Fruit fly (Drosophila melanogaster) whole organism, embryonic: Measurements from ENCODE around the gene CG6790.
A peak's percentile ranks its signal among the peaks of the same experiment; 100 is the strongest.

Source experiments
- Ada2b ChIP-seq: fragments of 200-800 bp; sonication (Bioruptor generic); IDR thresholded peaks from 2 replicates; pipeline ENCODE4 v1.3.6; 2022; ENCODE audit warnings: missing biosample characterization, missing genetic modification characterization
- Adf1 ChIP-seq: fragments of 200-800 bp; sonication (Bioruptor generic); IDR thresholded peaks from 2 replicates; pipeline ENCODE4 v1.3.6; 2022; ENCODE audit warnings: missing biosample characterization, missing genetic modification characterization
- CG10979 ChIP-seq: fragments of 200-800 bp; sonication (Bioruptor generic); optimal IDR thresholded peaks from 2 replicates; lab custom pipeline; 2018; ENCODE audit warnings: missing biosample characterization, mild to moderate bottlenecking, missing genetic modification characterization, moderate library complexity
- CG11093 ChIP-seq: fragments of 200-800 bp; sonication (Bioruptor generic); IDR thresholded peaks from 3 replicates; pipeline ENCODE4 v1.3.6; 2022; ENCODE audit warnings: missing biosample characterization, missing genetic modification characterization
- CG12744 ChIP-seq: fragments of 200-800 bp; sonication (Bioruptor generic); optimal IDR thresholded peaks from 2 replicates; lab custom pipeline; 2016; ENCODE audit warnings: missing biosample characterization, missing genetic modification characterization
- CG13624 ChIP-seq: fragments of 200-800 bp; sonication (Bioruptor generic); optimal IDR thresholded peaks from 2 replicates; lab custom pipeline; 2016; ENCODE audit warnings: missing biosample characterization, missing genetic modification characterization
- CG14441 ChIP-seq: fragments of 200-800 bp; sonication (Bioruptor generic); IDR thresholded peaks from 2 replicates; pipeline ENCODE4 v1.3.6; 2022; ENCODE audit warnings: missing biosample characterization, missing genetic modification characterization
- CG14860 ChIP-seq: fragments of 200-800 bp; sonication (Bioruptor generic); IDR thresholded peaks from 3 replicates; pipeline ENCODE4 v1.3.6; 2022; ENCODE audit warnings: missing biosample characterization, missing genetic modification characterization; ENCODE audit not compliant: partially characterized antibody
- CG15514 ChIP-seq: fragments of 200-800 bp; sonication (Bioruptor generic); optimal IDR thresholded peaks from 3 replicates; lab custom pipeline; 2017; ENCODE audit warnings: missing biosample characterization, missing genetic modification characterization, mild to moderate bottlenecking, moderate library complexity, missing genetic modification reagents
- CG1602 ChIP-seq: fragments of 200-800 bp; sonication (Bioruptor generic); optimal IDR thresholded peaks from 3 replicates; lab custom pipeline; 2016; ENCODE audit warnings: missing biosample characterization, missing genetic modification characterization
- CG16813 ChIP-seq: fragments of 200-800 bp; sonication (Bioruptor generic); IDR thresholded peaks from 3 replicates; pipeline ENCODE4 v1.3.6; 2022; ENCODE audit warnings: missing biosample characterization, missing genetic modification characterization; ENCODE audit not compliant: partially characterized antibody
- CG16863 ChIP-seq: fragments of 200-800 bp; sonication (Bioruptor generic); optimal IDR thresholded peaks from 3 replicates; lab custom pipeline; 2016; ENCODE audit warnings: missing biosample characterization, missing genetic modification characterization
- CG3407 ChIP-seq: fragments of 200-800 bp; sonication (Bioruptor generic); optimal IDR thresholded peaks from 2 replicates; lab custom pipeline; 2018; ENCODE audit warnings: missing biosample characterization, mild to moderate bottlenecking, missing genetic modification characterization
- CG4730 ChIP-seq: fragments of 200-800 bp; sonication (Bioruptor generic); IDR thresholded peaks from 2 replicates; pipeline ENCODE4 v1.3.6; 2022; ENCODE audit warnings: missing biosample characterization, missing genetic modification characterization
- CG4854 ChIP-seq: fragments of 200-800 bp; sonication (Bioruptor generic); optimal IDR thresholded peaks from 2 replicates; lab custom pipeline; 2016; ENCODE audit warnings: missing biosample characterization, missing genetic modification characterization, inconsistent platforms
- CG6683 ChIP-seq: fragments of 200-800 bp; sonication (Bioruptor generic); optimal IDR thresholded peaks from 2 replicates; lab custom pipeline; 2017; ENCODE audit warnings: missing biosample characterization, mild to moderate bottlenecking, missing genetic modification characterization, missing genetic modification reagents
- CHES-1-like ChIP-seq: fragments of 200-800 bp; sonication (Bioruptor generic); optimal IDR thresholded peaks from 2 replicates; lab custom pipeline; 2016; ENCODE audit warnings: missing biosample characterization, missing genetic modification characterization
- CrebB ChIP-seq: fragments of 200-800 bp; sonication (Bioruptor generic); optimal IDR thresholded peaks from 3 replicates; lab custom pipeline; 2018; ENCODE audit warnings: missing biosample characterization, mild to moderate bottlenecking, missing genetic modification characterization
- Dad ChIP-seq: fragments of 200-800 bp; sonication (Bioruptor generic); optimal IDR thresholded peaks from 3 replicates; lab custom pipeline; 2016; ENCODE audit warnings: missing biosample characterization, missing genetic modification characterization
- E2f2 ChIP-seq: fragments of 200-800 bp; sonication (Bioruptor generic); IDR thresholded peaks from 2 replicates; pipeline ENCODE4 v1.3.6; 2022; ENCODE audit warnings: missing biosample characterization, missing genetic modification characterization
- Gug ChIP-seq: fragments of 200-800 bp; sonication (Bioruptor generic); IDR thresholded peaks from 4 replicates; pipeline ENCODE4 v1.3.6; 2022; ENCODE audit warnings: missing biosample characterization, missing genetic modification characterization
- Lhr ChIP-seq: fragments of 200-800 bp; sonication (Bioruptor generic); optimal IDR thresholded peaks from 3 replicates; lab custom pipeline; 2017; ENCODE audit warnings: mild to moderate bottlenecking, missing biosample characterization, missing genetic modification reagents, missing genetic modification characterization
- MTF-1 ChIP-seq: fragments of 200-800 bp; sonication (Bioruptor generic); optimal IDR thresholded peaks from 2 replicates; lab custom pipeline; 2018; ENCODE audit warnings: missing biosample characterization, mild to moderate bottlenecking, missing genetic modification characterization, borderline replicate concordance
- NC2β ChIP-seq: fragments of 200-800 bp; sonication (Bioruptor generic); optimal IDR thresholded peaks from 2 replicates; lab custom pipeline; 2016; ENCODE audit warnings: missing biosample characterization, missing genetic modification characterization
- Sox100B ChIP-seq: fragments of 200-800 bp; sonication (Bioruptor generic); optimal IDR thresholded peaks from 3 replicates; lab custom pipeline; 2018; ENCODE audit warnings: missing biosample characterization, mild to moderate bottlenecking, missing genetic modification characterization
- Xbp1 ChIP-seq: fragments of 200-800 bp; sonication (Bioruptor generic); optimal IDR thresholded peaks from 3 replicates; lab custom pipeline; 2016; ENCODE audit warnings: missing biosample characterization, mild to moderate bottlenecking, missing genetic modification characterization
- YL-1 ChIP-seq: fragments of 200-800 bp; sonication (Bioruptor generic); optimal IDR thresholded peaks from 3 replicates; lab custom pipeline; 2017; ENCODE audit warnings: missing biosample characterization, mild to moderate bottlenecking, missing genetic modification characterization
- aop ChIP-seq: fragments of 200-800 bp; sonication (Bioruptor generic); IDR thresholded peaks from 2 replicates; pipeline ENCODE4 v1.3.6; 2022; ENCODE audit warnings: missing biosample characterization, missing genetic modification characterization
- ato ChIP-seq: fragments of 200-800 bp; sonication (Bioruptor generic); IDR thresholded peaks from 2 replicates; pipeline ENCODE4 v1.3.6; 2022; ENCODE audit warnings: missing biosample characterization, missing genetic modification characterization; ENCODE audit not compliant: partially characterized antibody
- chif ChIP-seq, 2 experiments: fragments of 200-800 bp; sonication (Bioruptor generic); optimal IDR thresholded peaks; 3 replicates each; lab custom pipeline; 2016; ENCODE audit warnings: missing biosample characterization in 2 of 2, missing genetic modification characterization in 2 of 2
- danr ChIP-seq: fragments of 200-800 bp; sonication (Bioruptor generic); IDR thresholded peaks from 2 replicates; pipeline ENCODE4 v1.3.6; 2022; ENCODE audit warnings: missing biosample characterization, missing genetic modification characterization
- dmrt11E ChIP-seq: fragments of 200-800 bp; sonication (Bioruptor generic); optimal IDR thresholded peaks from 3 replicates; lab custom pipeline; 2018; ENCODE audit warnings: missing biosample characterization, mild to moderate bottlenecking, missing genetic modification characterization, moderate library complexity
- fd96Cb ChIP-seq: fragments of 200-800 bp; sonication (Bioruptor generic); optimal IDR thresholded peaks from 2 replicates; lab custom pipeline; 2018; ENCODE audit warnings: missing biosample characterization, mild to moderate bottlenecking, missing genetic modification characterization, moderate library complexity
- ftz-f1 ChIP-seq: fragments of 200-800 bp; sonication (Bioruptor generic); optimal IDR thresholded peaks from 2 replicates; lab custom pipeline; 2016; ENCODE audit warnings: missing biosample characterization, missing genetic modification characterization
- gro ChIP-seq: fragments of 200-800 bp; sonication (Bioruptor generic); optimal IDR thresholded peaks from 2 replicates; lab custom pipeline; 2016; ENCODE audit warnings: missing biosample characterization, missing genetic modification characterization
- lbe ChIP-seq: fragments of 200-800 bp; sonication (Bioruptor generic); optimal IDR thresholded peaks from 2 replicates; lab custom pipeline; 2016; ENCODE audit warnings: missing biosample characterization, mild to moderate bottlenecking, missing genetic modification characterization
- lola ChIP-seq, 3 experiments: fragments of >200 bp in 2 of 3; fragments of 200-800 bp in 1 of 3; sonication (Bioruptor generic) in 1 of 3; optimal IDR thresholded peaks; 2 replicates each; lab custom pipeline; 2017 to 2019; ENCODE audit warnings: missing biosample characterization in 3 of 3, missing genetic modification characterization in 3 of 3, mild to moderate bottlenecking in 1 of 3, moderate library complexity in 1 of 3
- mld ChIP-seq: fragments of 200-800 bp; sonication (Bioruptor generic); IDR thresholded peaks from 3 replicates; pipeline ENCODE4 v1.3.6; 2022; ENCODE audit warnings: missing biosample characterization, missing genetic modification characterization; ENCODE audit not compliant: partially characterized antibody
- nmo ChIP-seq: fragments of 200-800 bp; sonication (Bioruptor generic); optimal IDR thresholded peaks from 2 replicates; lab custom pipeline; 2018; ENCODE audit warnings: missing biosample characterization, mild to moderate bottlenecking, missing genetic modification characterization, moderate library complexity
- pb ChIP-seq: fragments of 200-800 bp; sonication (Bioruptor generic); optimal IDR thresholded peaks from 3 replicates; lab custom pipeline; 2016; ENCODE audit warnings: missing biosample characterization, missing genetic modification characterization
- peb ChIP-seq: fragments of 200-800 bp; sonication (Bioruptor generic); IDR thresholded peaks from 2 replicates; pipeline ENCODE4 v1.3.6; 2022; ENCODE audit warnings: missing biosample characterization, missing genetic modification characterization
- ro ChIP-seq: fragments of 200-800 bp; sonication (Bioruptor generic); IDR thresholded peaks from 2 replicates; pipeline ENCODE4 v1.3.6; 2022; ENCODE audit warnings: missing biosample characterization, missing genetic modification characterization
- sc ChIP-seq, 3 experiments: fragments of >200 bp in 2 of 3; fragments of 200-800 bp in 1 of 3; sonication (Bioruptor generic) in 1 of 3; optimal IDR thresholded peaks; 2 replicates in 2 of 3; 3 replicates in 1 of 3; lab custom pipeline; 2017; ENCODE audit warnings: mild to moderate bottlenecking in 1 of 3, missing biosample characterization in 1 of 3, missing genetic modification characterization in 1 of 3, missing genetic modification reagents in 1 of 3
- stc ChIP-seq: fragments of 200-800 bp; sonication (Bioruptor generic); IDR thresholded peaks from 2 replicates; pipeline ENCODE4 v1.3.6; 2022; ENCODE audit warnings: missing biosample characterization, missing genetic modification characterization
- tio ChIP-seq: fragments of 200-800 bp; sonication (Bioruptor generic); optimal IDR thresholded peaks from 2 replicates; lab custom pipeline; 2017; ENCODE audit warnings: missing biosample characterization, missing genetic modification characterization, inconsistent platforms
- trh ChIP-seq: fragments of 200-800 bp; sonication (Bioruptor generic); optimal IDR thresholded peaks from 2 replicates; lab custom pipeline; 2016; ENCODE audit warnings: missing biosample characterization, missing genetic modification characterization

Gene CG6790

DNA sequence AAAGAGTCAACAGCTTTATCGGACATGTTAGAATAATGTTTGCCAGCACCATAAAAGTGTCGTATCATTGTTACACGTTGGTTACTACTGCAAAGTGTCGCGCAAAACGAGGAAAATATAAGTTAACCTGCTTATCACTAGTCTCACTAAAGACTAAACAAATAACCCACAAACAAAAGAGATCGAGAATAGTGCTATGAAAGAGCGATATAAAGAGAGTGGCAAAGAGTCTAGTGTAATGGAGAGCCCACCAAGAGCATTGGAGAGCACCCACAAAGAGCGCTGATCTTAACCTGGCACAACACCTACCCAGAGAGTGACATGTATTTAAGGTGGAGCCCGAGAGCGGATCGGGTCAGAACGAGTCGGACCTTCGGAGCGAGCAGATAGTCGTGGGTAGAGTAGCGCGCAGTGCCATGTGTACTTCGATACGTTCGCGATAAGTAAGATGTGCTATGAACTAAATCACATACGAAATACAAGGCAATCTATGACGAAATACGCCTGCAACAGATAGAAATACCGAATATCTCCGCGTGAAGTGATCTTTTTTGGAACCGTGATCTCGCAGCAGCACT, 9.6 kb downstream of the CG6790 start, which contains the start of gene Mrp4 (continued):
- TF ChIP-seq lola (GFP tag; optimal IDR thresholded peaks at IDR 0.05; lab: Kevin White, UChicago), result no peak
- TF ChIP-seq CG16863 (GFP tag; lab: Kevin White, UChicago), result no peak
- no peak for TF ChIP-seq CG4730 (GFP tag; lab: Robert Waterston, UW)
- peak; percentile 45; the same call in 1 of the 2 replicates for TF ChIP-seq stc (GFP tag; lab: Robert Waterston, UW)
- TF ChIP-seq CG11093 (GFP tag; lab: Robert Waterston, UW), result no peak
- peak; percentile 93 for TF ChIP-seq ftz-f1 (GFP tag; lab: Kevin White, UChicago)
- peak; percentile 48 for TF ChIP-seq CG3407 (GFP tag; lab: Kevin White, UChicago)
- no peak for TF ChIP-seq chif (GFP tag; optimal IDR thresholded peaks at IDR 0.05; lab: Kevin White, UChicago)
- TF ChIP-seq sc (optimal IDR thresholded peaks at IDR 0.05; lab: Kevin White, UChicago), result no peak
- peak; percentile 31 for TF ChIP-seq sc (GFP tag; optimal IDR thresholded peaks at IDR 0.05; lab: Kevin White, UChicago)
- no peak for TF ChIP-seq CG10979
- TF ChIP-seq Adf1 (GFP tag; lab: Robert Waterston, UW), result peak; percentile 21; the same call in 1 of the 2 replicates
- peak; percentile 84 for TF ChIP-seq CrebB (tag; lab: Kevin White, UChicago)
- no peak for TF ChIP-seq ro (GFP tag; lab: Robert Waterston, UW)
- no peak for TF ChIP-seq CG1602 (GFP tag; lab: Kevin White, UChicago)
- no peak for TF ChIP-seq CHES-1-like (GFP tag; lab: Kevin White, UChicago)
- no peak for TF ChIP-seq CG4854 (GFP tag; lab: Kevin White, UChicago)
- TF ChIP-seq, all 482 proteins: peak for 194

DNA sequence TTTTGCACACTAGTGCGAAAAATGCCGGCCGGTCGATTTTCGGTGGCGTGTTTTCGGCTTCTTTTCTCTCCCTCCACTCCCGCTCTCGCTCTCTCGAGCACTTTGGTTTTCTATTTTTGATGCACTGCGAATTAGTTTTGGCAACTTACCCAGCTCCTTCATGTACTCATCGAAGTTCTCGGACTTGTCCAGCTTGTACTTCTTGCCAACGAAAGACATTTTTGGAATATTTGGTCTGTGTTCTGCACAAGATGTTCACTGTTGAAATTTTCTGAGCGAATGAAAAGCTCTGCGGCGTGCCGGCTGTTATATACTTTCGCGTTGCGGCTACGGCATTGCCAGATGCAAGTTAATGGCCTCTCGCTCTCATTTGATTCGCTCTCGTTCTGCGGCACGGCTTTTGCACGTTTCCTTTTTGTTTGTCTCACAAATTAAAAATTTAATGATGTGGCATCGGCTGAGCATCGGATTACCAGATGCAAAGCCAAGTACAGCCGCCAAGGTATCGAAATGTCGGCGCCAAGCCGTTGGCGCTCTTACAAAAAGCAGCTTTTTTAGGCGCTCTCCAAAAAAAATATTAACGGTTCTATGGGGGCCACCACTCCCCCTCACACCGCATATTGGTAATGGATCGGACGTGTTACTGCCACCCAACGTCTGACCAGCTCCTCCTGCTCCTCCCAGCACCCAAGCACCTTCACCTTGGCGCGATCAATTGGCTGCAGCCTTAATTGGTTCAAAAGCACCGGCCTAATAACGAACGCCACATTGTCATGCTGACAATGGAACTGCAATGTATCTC, 11.6 kb downstream of the CG6790 start, which contains the start of the genes fabp and sea:
fabp (minus strand) TSS at position 286 of the 802 bp plus-strand sequence.
sea (minus strand) TSS at position 286 of the 802 bp plus-strand sequence.
- no peak for TF ChIP-seq Ada2b
- no peak for TF ChIP-seq pb (GFP tag; lab: Kevin White, UChicago)
- TF ChIP-seq tio (GFP tag; lab: Kevin White, UChicago), result no peak
- no peak for TF ChIP-seq gro (GFP tag; lab: Kevin White, UChicago)
- no peak for TF ChIP-seq NC2β
- no peak for TF ChIP-seq YL-1
- no peak for TF ChIP-seq aop
- TF ChIP-seq trh, result no peak
- no peak for TF ChIP-seq Gug (GFP tag; lab: Robert Waterston, UW)
- no peak for TF ChIP-seq peb (GFP tag; lab: Robert Waterston, UW)
- TF ChIP-seq MTF-1 (GFP tag; lab: Kevin White, UChicago), result no peak
- TF ChIP-seq CG16813 (GFP tag; lab: Robert Waterston, UW), result no peak
- TF ChIP-seq dmrt11E (tag; lab: Kevin White, UChicago), result no peak
- TF ChIP-seq ato, result no peak
- TF ChIP-seq CG13624, result no peak
- no peak for TF ChIP-seq CG6683 (GFP tag; lab: Kevin White, UChicago)
- TF ChIP-seq Sox100B (GFP tag; lab: Kevin White, UChicago), result no peak
- no peak for TF ChIP-seq Dad
- no peak for TF ChIP-seq CG12744 (GFP tag; lab: Kevin White, UChicago)
- TF ChIP-seq Lhr (GFP tag; lab: Kevin White, UChicago), result no peak
- no peak for TF ChIP-seq ftz-f1 (GFP tag; lab: Kevin White, UChicago)
- no peak for TF ChIP-seq Xbp1
- no peak for TF ChIP-seq nmo (GFP tag; lab: Kevin White, UChicago)
- no peak for TF ChIP-seq fd96Cb (tag; lab: Kevin White, UChicago)
- no peak for TF ChIP-seq sc (optimal IDR thresholded peaks at IDR 0.05; lab: Kevin White, UChicago)
- TF ChIP-seq sc (GFP tag; optimal IDR thresholded peaks at IDR 0.05; lab: Kevin White, UChicago), result no peak
- TF ChIP-seq CG14441 (GFP tag; lab: Robert Waterston, UW), result no peak
- no peak for TF ChIP-seq danr (GFP tag; lab: Robert Waterston, UW)
- TF ChIP-seq mld (GFP tag; lab: Robert Waterston, UW), result no peak
- TF ChIP-seq E2f2 (GFP tag; lab: Robert Waterston, UW), result peak; percentile 32; the same call in 1 of the 2 replicates
- TF ChIP-seq lbe, result peak; percentile 36
- TF ChIP-seq CG15514 (GFP tag; lab: Kevin White, UChicago), result no peak
- no peak for TF ChIP-seq CG14860 (GFP tag; lab: Robert Waterston, UW)
